Worm (Caenorhabditis elegans) whole organism, late embryonic: ENCODE data around the gene F36H1.12.
A peak's percentile ranks its signal among the peaks of the same experiment; 100 is the strongest.

ENCODE experiments used
- C38D4.7 ChIP-seq: fragments of 200-800 bp; sonication (Bioruptor generic); optimal IDR thresholded peaks from 2 replicates; lab custom pipeline; 2018; ENCODE audit warnings: mild to moderate bottlenecking, missing genetic modification characterization, moderate library complexity, missing compliant biosample characterization
- F13H6.1 ChIP-seq: sonication (generic microtip); optimal IDR thresholded peaks from 2 replicates; lab custom pipeline; 2016; ENCODE audit warnings: missing genetic modification characterization, missing compliant biosample characterization
- Y22D7AL.16 ChIP-seq: sonication (generic microtip); optimal IDR thresholded peaks from 2 replicates; lab custom pipeline; 2016; ENCODE audit warnings: missing genetic modification characterization, missing compliant biosample characterization
- ama-1 ChIP-seq: fragments of 150-350 bp; optimal IDR thresholded peaks from 2 replicates; lab custom pipeline; 2014
- ceh-14 ChIP-seq: sonication (generic microtip); optimal IDR thresholded peaks from 2 replicates; lab custom pipeline; 2016; ENCODE audit warnings: missing genotype, missing genetic modification characterization, missing compliant biosample characterization
- ceh-18 ChIP-seq: sonication (generic microtip); optimal IDR thresholded peaks from 2 replicates; lab custom pipeline; 2016; ENCODE audit warnings: missing genetic modification characterization, missing compliant biosample characterization
- ceh-19 ChIP-seq: fragments of 200-800 bp; sonication (Bioruptor generic); optimal IDR thresholded peaks from 2 replicates; lab custom pipeline; 2018; ENCODE audit warnings: mild to moderate bottlenecking, missing genetic modification characterization, missing compliant biosample characterization
- ceh-22 ChIP-seq: sonication (generic microtip); optimal IDR thresholded peaks from 2 replicates; lab custom pipeline; 2017; ENCODE audit warnings: missing biosample characterization, missing genetic modification characterization
- ceh-30 ChIP-seq: fragments of 150-350 bp; optimal IDR thresholded peaks from 2 replicates; lab custom pipeline; 2014; ENCODE audit warnings: missing biosample characterization, missing genetic modification characterization
- ceh-31 ChIP-seq: sonication (generic microtip); optimal IDR thresholded peaks from 2 replicates; lab custom pipeline; 2016; ENCODE audit warnings: missing genetic modification characterization, missing compliant biosample characterization
- ceh-34 ChIP-seq: sonication (generic microtip); optimal IDR thresholded peaks from 2 replicates; lab custom pipeline; 2016; ENCODE audit warnings: mild to moderate bottlenecking, missing genetic modification characterization, missing compliant biosample characterization
- ceh-9 ChIP-seq: sonication (generic microtip); optimal IDR thresholded peaks from 2 replicates; lab custom pipeline; 2016; ENCODE audit warnings: mild to moderate bottlenecking, missing genetic modification characterization, inconsistent platforms, missing compliant biosample characterization
- elt-4 ChIP-seq: sonication (generic microtip); optimal IDR thresholded peaks from 2 replicates; lab custom pipeline; 2016; ENCODE audit warnings: missing genetic modification characterization, missing compliant biosample characterization
- fax-1 ChIP-seq: sonication (generic microtip); optimal IDR thresholded peaks from 2 replicates; lab custom pipeline; 2016; ENCODE audit warnings: missing genotype, missing genetic modification characterization, missing compliant biosample characterization
- fkh-6 ChIP-seq: sonication (generic microtip); optimal IDR thresholded peaks from 2 replicates; lab custom pipeline; 2016; ENCODE audit warnings: missing genetic modification characterization, missing compliant biosample characterization
- gmeb-2 ChIP-seq: sonication (generic microtip); optimal IDR thresholded peaks from 2 replicates; lab custom pipeline; 2016; ENCODE audit warnings: missing genetic modification characterization, inconsistent platforms, missing compliant biosample characterization
- hlh-13 ChIP-seq: fragments of 200-800 bp; sonication (Bioruptor generic); optimal IDR thresholded peaks from 2 replicates; lab custom pipeline; 2018; ENCODE audit warnings: mild to moderate bottlenecking, missing genetic modification characterization, missing compliant biosample characterization
- hlh-30 ChIP-seq: sonication (generic microtip); optimal IDR thresholded peaks from 2 replicates; lab custom pipeline; 2017; ENCODE audit warnings: antibody characterized with exemption, missing genetic modification characterization, missing compliant biosample characterization; ENCODE audit not compliant: insufficient read depth
- lim-6 ChIP-seq: sonication (generic microtip); optimal IDR thresholded peaks from 2 replicates; lab custom pipeline; 2016; ENCODE audit warnings: missing genetic modification characterization, missing compliant biosample characterization
- lin-11 ChIP-seq: fragments of 200-800 bp; sonication (Bioruptor generic); optimal IDR thresholded peaks from 2 replicates; lab custom pipeline; 2018; ENCODE audit warnings: mild to moderate bottlenecking, missing genetic modification characterization, missing compliant biosample characterization
- madf-2 ChIP-seq: sonication (generic microtip); optimal IDR thresholded peaks from 2 replicates; lab custom pipeline; 2017; ENCODE audit warnings: missing genetic modification characterization, missing compliant biosample characterization
- mec-3 ChIP-seq: sonication (generic microtip); optimal IDR thresholded peaks from 2 replicates; lab custom pipeline; 2016; ENCODE audit warnings: borderline replicate concordance, missing genetic modification characterization, missing compliant biosample characterization
- nfya-1 ChIP-seq: sonication (generic microtip); optimal IDR thresholded peaks from 2 replicates; lab custom pipeline; 2017; ENCODE audit warnings: missing genetic modification characterization, mild to moderate bottlenecking, missing compliant biosample characterization, antibody characterized with exemption, moderate library complexity
- odd-2 ChIP-seq: sonication (generic microtip); optimal IDR thresholded peaks from 2 replicates; lab custom pipeline; 2017; ENCODE audit warnings: antibody characterized with exemption, mild to moderate bottlenecking, missing genetic modification characterization, missing compliant biosample characterization
- pag-3 ChIP-seq: sonication (generic microtip); optimal IDR thresholded peaks from 2 replicates; lab custom pipeline; 2016; ENCODE audit warnings: missing compliant biosample characterization, missing genetic modification characterization, borderline replicate concordance
- pqm-1 ChIP-seq: sonication (generic microtip); optimal IDR thresholded peaks from 2 replicates; lab custom pipeline; 2016; ENCODE audit warnings: missing genetic modification characterization, missing compliant biosample characterization
- pros-1 ChIP-seq: fragments of 150-350 bp; optimal IDR thresholded peaks from 2 replicates; lab custom pipeline; 2014; ENCODE audit warnings: missing biosample characterization, missing genetic modification reagents, missing genetic modification characterization
- tbx-2 ChIP-seq: sonication (generic microtip); optimal IDR thresholded peaks from 2 replicates; lab custom pipeline; 2016; ENCODE audit warnings: missing genetic modification characterization, missing compliant biosample characterization
- tbx-7 ChIP-seq: sonication (generic microtip); optimal IDR thresholded peaks from 2 replicates; lab custom pipeline; 2016; ENCODE audit warnings: missing genotype, missing genetic modification characterization, missing compliant biosample characterization
- unc-3 ChIP-seq, 2 experiments: fragments of 200-800 bp in 1 of 2; sonication (Bioruptor generic) in 1 of 2; sonication (generic microtip) in 1 of 2; conservative IDR thresholded peaks in 1 of 2; optimal IDR thresholded peaks in 1 of 2; 2 replicates each; pipeline versions ENCODE4 v1.3.6 to Lab custom; 2016 to 2022; ENCODE audit warnings: missing compliant biosample characterization in 2 of 2, missing genetic modification characterization in 2 of 2, missing genetic modification reagents in 1 of 2
- unc-42 ChIP-seq: sonication (generic microtip); optimal IDR thresholded peaks from 2 replicates; lab custom pipeline; 2016; ENCODE audit warnings: missing genotype, missing genetic modification characterization, missing compliant biosample characterization
- unc-86 ChIP-seq: sonication (generic microtip); optimal IDR thresholded peaks from 2 replicates; lab custom pipeline; 2016; ENCODE audit warnings: missing genetic modification characterization, missing compliant biosample characterization
- zip-5 ChIP-seq: sonication (generic microtip); optimal IDR thresholded peaks from 2 replicates; lab custom pipeline; 2016; ENCODE audit warnings: missing genetic modification characterization, missing compliant biosample characterization
- ztf-16 ChIP-seq: sonication (generic microtip); optimal IDR thresholded peaks from 2 replicates; lab custom pipeline; 2017; ENCODE audit warnings: missing genetic modification characterization, missing compliant biosample characterization

F36H1.12 gene

ce11 chrIV:11049806-11050205 lies 3.7 kb downstream of the F36H1.12 start, which contains the start of gene F36H1.3:
Gene F36H1.3, plus strand, starts transcription at chrIV:11050128.
- TF ChIP-seq F13H6.1 (no peak), ceh-30 (tag; lab: Kevin White, UChicago) (no peak), odd-2 (tag; lab: Kevin White, UChicago) (no peak), pros-1 (no peak), fax-1 (tag; lab: Kevin White, UChicago) (no peak), lim-6 (no peak), mec-3 (tag; lab: Kevin White, UChicago) (no peak), unc-42 (tag; lab: Kevin White, UChicago) (no peak), C38D4.7 (no peak), tbx-7 (no peak), nfya-1 (tag; lab: Kevin White, UChicago) (no peak), hlh-13 (GFP tag; lab: Kevin White, UChicago) (no peak), Y22D7AL.16 (tag; lab: Kevin White, UChicago) (no peak), ceh-19 (GFP tag; lab: Kevin White, UChicago) (no peak), fkh-6 (tag; lab: Kevin White, UChicago) (no peak), ceh-9 (tag; lab: Kevin White, UChicago) (no peak)
- TF ChIP-seq, all 69 proteins: peak for 0

- TF ChIP-seq unc-42 (tag; lab: Kevin White, UChicago) (peak; percentile 44), gmeb-2 (tag; lab: Kevin White, UChicago) (no peak)
Measured at ce11 chrIV:11048871-11049270, 4.6 kb downstream of the F36H1.12 start, which contains the start of gene F36H1.11. Gene F36H1.11, plus strand, starts transcription at chrIV:11049171.

- no peak for TF ChIP-seq hlh-30 (tag; lab: Kevin White, UChicago)
- TF ChIP-seq lin-11 (tag; lab: Kevin White, UChicago): no peak
- no peak for TF ChIP-seq ceh-18 (tag; lab: Kevin White, UChicago)
- TF ChIP-seq ceh-9 (tag; lab: Kevin White, UChicago): no peak
- no peak for TF ChIP-seq lim-6
- TF ChIP-seq nfya-1 (tag; lab: Kevin White, UChicago): no peak
- TF ChIP-seq unc-86 (tag; lab: Kevin White, UChicago): no peak
- no peak for TF ChIP-seq ceh-22 (tag; lab: Kevin White, UChicago)
- TF ChIP-seq ceh-31 (tag; lab: Kevin White, UChicago): no peak
- no peak for TF ChIP-seq tbx-2 (tag; lab: Kevin White, UChicago)
- no peak for TF ChIP-seq unc-3 (GFP tag; conservative IDR thresholded peaks at IDR 0.05; lab: Robert Waterston, UW)
- TF ChIP-seq unc-3 (tag; optimal IDR thresholded peaks at IDR 0.05; lab: Kevin White, UChicago): no peak
- TF ChIP-seq, all 69 proteins: peak for 0
Measured at ce11 chrIV:11044377-11044776, 9.1 kb downstream of the F36H1.12 start.

- TF ChIP-seq tbx-2 (tag; lab: Kevin White, UChicago) (peak; percentile 6), lim-6 (no peak), nfya-1 (tag; lab: Kevin White, UChicago) (peak; percentile 17), pag-3 (tag; lab: Kevin White, UChicago) (no peak)
Measured at ce11 chrIV:11038665-11039064, 14.8 kb downstream of the F36H1.12 start.

- no peak for TF ChIP-seq ceh-34 (tag; lab: Kevin White, UChicago)
- TF ChIP-seq zip-5: no peak
- no peak for TF ChIP-seq ceh-14 (tag; lab: Kevin White, UChicago)
- no peak for TF ChIP-seq lim-6
- TF ChIP-seq madf-2 (tag; lab: Kevin White, UChicago): no peak
- TF ChIP-seq ztf-16 (tag; lab: Kevin White, UChicago): no peak
- TF ChIP-seq, all 69 proteins: peak for 0
Measured at ce11 chrIV:11038618-11038664, 15.1 kb downstream of the F36H1.12 start, which contains the start of gene kdin-1. Gene kdin-1, plus strand, starts transcription at chrIV:11038655.

- TF ChIP-seq pqm-1 (tag; lab: Kevin White, UChicago) (no peak), lim-6 (no peak), ceh-14 (tag; lab: Kevin White, UChicago) (no peak), elt-4 (tag; lab: Kevin White, UChicago) (no peak), ama-1 (no peak), gmeb-2 (tag; lab: Kevin White, UChicago) (no peak)
Measured at ce11 chrIV:11038218-11038617, 15.3 kb downstream of the F36H1.12 start.
